Worm (Caenorhabditis elegans): Measurements from ENCODE around the gene C25F9.10.

C25F9.10 gene

ce11 chrV:19430351-19430913 lies 24.9 kb downstream of the C25F9.10 start:
- TF ChIP-seq pax-3 (tag; optimal IDR thresholded peaks at IDR 0.05) (no peak), lir-3 (tag; optimal IDR thresholded peaks at IDR 0.05; ENCODE audit: poor library complexity) (no peak), pqm-1 (tag; optimal IDR thresholded peaks at IDR 0.05) (no peak), nhr-28 (tag; optimal IDR thresholded peaks at IDR 0.05) (no peak), hpl-2 (GFP tag; optimal IDR thresholded peaks at IDR 0.05) (no peak), nhr-19 (GFP tag; conservative IDR thresholded peaks at IDR 0.05) (0 out of 2 replicates have a peak, but pooled peaks have one; percentile 6)

ce11 chrV:19431036-19431435 lies 25.5 kb downstream of the C25F9.10 start, which contains the start of gene srw-85:
Gene srw-85, minus strand, starts transcription at chrV:19431136.
- no peak for TF ChIP-seq nhr-12 (tag; optimal IDR thresholded peaks at IDR 0.05)
- no peak for TF ChIP-seq swsn-7 (tag; optimal IDR thresholded peaks at IDR 0.05)
- no peak for TF ChIP-seq efl-3 (GFP tag; optimal IDR thresholded peaks at IDR 0.05)
- TF ChIP-seq hlh-4 (tag; optimal IDR thresholded peaks at IDR 0.05) = no peak
- no peak for TF ChIP-seq ets-5 (GFP tag; IDR thresholded peaks at IDR 0.05)
- no peak for TF ChIP-seq Y116A8C.19 (tag; optimal IDR thresholded peaks at IDR 0.05; ENCODE audit: borderline replicate concordance)
- no peak for TF ChIP-seq lin-14 (GFP tag; optimal IDR thresholded peaks at IDR 0.05)
- TF ChIP-seq hpl-2 (GFP tag; optimal IDR thresholded peaks at IDR 0.05) = no peak
- no peak for TF ChIP-seq lsy-2 (tag; optimal IDR thresholded peaks at IDR 0.05)
- TF ChIP-seq ceh-82 (tag; optimal IDR thresholded peaks at IDR 0.05) = no peak
- TF ChIP-seq unc-30 (tag; optimal IDR thresholded peaks at IDR 0.05) = no peak
- no peak for TF ChIP-seq ceh-90 (tag; optimal IDR thresholded peaks at IDR 0.05)
- TF ChIP-seq aly-2 (tag; optimal IDR thresholded peaks at IDR 0.05) = no peak
- no peak for TF ChIP-seq lin-13 (GFP tag; optimal IDR thresholded peaks at IDR 0.05)
- TF ChIP-seq ceh-63 (GFP tag; optimal IDR thresholded peaks at IDR 0.05) = no peak
- no peak for TF ChIP-seq egl-27 (tag; optimal IDR thresholded peaks at IDR 0.05)
- no peak for TF ChIP-seq ztf-11 (tag; optimal IDR thresholded peaks at IDR 0.05)
- no peak for TF ChIP-seq unc-86 (tag; optimal IDR thresholded peaks at IDR 0.05)
- TF ChIP-seq isw-1 (GFP tag; IDR thresholded peaks at IDR 0.05) = no peak

- TF ChIP-seq elt-2 (tag; optimal IDR thresholded peaks at IDR 0.05) (peak; percentile 14), nhr-77 (tag; optimal IDR thresholded peaks at IDR 0.05) (no peak), nhr-28 (tag; optimal IDR thresholded peaks at IDR 0.05) (no peak)
These were observed 26.5 kb downstream of the C25F9.10 start for ce11 chrV:19432030-19432429.

ce11 chrV:19432972-19433371 lies 27.4 kb downstream of the C25F9.10 start, which contains the start of gene C25F9.11:
Gene C25F9.11, minus strand, starts transcription at chrV:19433072.
- no peak for TF ChIP-seq lsy-2 (tag; optimal IDR thresholded peaks at IDR 0.05)

- TF ChIP-seq efl-1 (optimal IDR thresholded peaks at IDR 0.05) = no peak
- peak in 1 of 2 experiments; percentile 40 for TF ChIP-seq efl-1 (GFP tag; optimal IDR thresholded peaks at IDR 0.05 in 1 of 2)
- TF ChIP-seq lin-35 (GFP tag; optimal IDR thresholded peaks at IDR 0.05) = peak in 1 of 2 experiments; percentile 15
- no peak for TF ChIP-seq nhr-19 (GFP tag; conservative IDR thresholded peaks at IDR 0.05)
These were observed 28.4 kb downstream of the C25F9.10 start, which contains the start of gene C25F9.16 for ce11 chrV:19433806-19434437. Gene C25F9.16, plus strand, starts transcription at chrV:19434387.

ce11 chrV:19436307-19436706 lies 30.8 kb downstream of the C25F9.10 start, which contains the start of gene C25F9.14:
Gene C25F9.14, plus strand, starts transcription at chrV:19436484.
- TF ChIP-seq nhr-12 (tag; optimal IDR thresholded peaks at IDR 0.05) = no peak
- no peak for TF ChIP-seq efl-1 (optimal IDR thresholded peaks at IDR 0.05)
- TF ChIP-seq efl-1 (GFP tag; optimal IDR thresholded peaks at IDR 0.05 in 1 of 2) = peak in 1 of 2 experiments; percentile 21
- no peak for TF ChIP-seq unc-62 (GFP tag; optimal IDR thresholded peaks at IDR 0.05)
